Worm (Caenorhabditis elegans) whole organism, young adult: ENCODE measurements around the gene K05F6.8.

ENCODE experiments used
- ama-1 ChIP-seq, 3 experiments: fragments of 150-350 bp in 1 of 3; sonication (generic microtip) in 2 of 3; optimal IDR thresholded peaks; 2 replicates each; lab custom pipeline; 2014 to 2018; ENCODE audit warnings: missing biosample characterization in 2 of 3, missing genetic modification characterization in 2 of 3, missing genetic modification reagents in 2 of 3
- attf-3 ChIP-seq: fragments of 200-800 bp; sonication (Bioruptor generic); conservative IDR thresholded peaks from 2 replicates; pipeline ENCODE4 v1.3.6; 2022; ENCODE audit warnings: missing genetic modification reagents, missing genetic modification characterization, missing compliant biosample characterization
- bed-2 ChIP-seq: fragments of 200-800 bp; sonication (Bioruptor generic); IDR thresholded peaks from 2 replicates; pipeline ENCODE4 v1.3.6; 2022; ENCODE audit warnings: missing genetic modification reagents, missing genetic modification characterization, missing compliant biosample characterization
- pha-4 ChIP-seq: fragments of 150-350 bp; sonication (generic microtip); optimal IDR thresholded peaks from 2 replicates; lab custom pipeline; 2014; ENCODE audit warnings: missing biosample characterization, missing genetic modification reagents, missing genetic modification characterization
- repo-1 ChIP-seq: sonication (generic microtip); optimal IDR thresholded peaks from 2 replicates; lab custom pipeline; 2017; ENCODE audit warnings: mild to moderate bottlenecking, missing genetic modification characterization, missing compliant biosample characterization
- tbp1 ChIP-seq: fragments of 200-800 bp; sonication (Bioruptor generic); optimal IDR thresholded peaks from 2 replicates; lab custom pipeline; 2018; ENCODE audit warnings: mild to moderate bottlenecking, missing genetic modification characterization, missing compliant biosample characterization
- unc-130 ChIP-seq: sonication (generic microtip); optimal IDR thresholded peaks from 2 replicates; lab custom pipeline; 2016; ENCODE audit warnings: missing genetic modification reagents, missing genetic modification characterization, missing compliant biosample characterization
- unc-62 ChIP-seq: fragments of 150-350 bp; optimal IDR thresholded peaks from 2 replicates; lab custom pipeline; 2014; ENCODE audit warnings: missing biosample characterization, missing genetic modification reagents, missing genetic modification characterization
- zim-3 ChIP-seq: sonication (generic microtip); optimal IDR thresholded peaks from 2 replicates; lab custom pipeline; 2017; ENCODE audit warnings: mild to moderate bottlenecking, missing genetic modification characterization, moderate library complexity, missing compliant biosample characterization

- no peak for TF ChIP-seq pha-4
- TF ChIP-seq bed-2 (GFP tag; lab: Robert Waterston, UW): no peak
- TF ChIP-seq repo-1 (tag; lab: Kevin White, UChicago): no peak
- TF ChIP-seq unc-130 (GFP tag; lab: Kevin White, UChicago): no peak
- no peak for TF ChIP-seq tbp1 (GFP tag; lab: Kevin White, UChicago)
- TF ChIP-seq unc-62 (GFP tag; lab: Kevin White, UChicago): no peak
- TF ChIP-seq attf-3 (GFP tag; lab: Robert Waterston, UW): no peak
- TF ChIP-seq ama-1 (optimal IDR thresholded peaks at IDR 0.05; lab: Kevin White, UChicago): no peak
- TF ChIP-seq ama-1 (GFP tag; optimal IDR thresholded peaks at IDR 0.05; lab: Kevin White, UChicago): no peak
- no peak for TF ChIP-seq zim-3
Measured at ce11 chrII:1595137-1595536, 27.6 kb upstream of the K05F6.8 start, which contains the start of gene clec-20.
